Fruit fly (Drosophila melanogaster) whole organism, adult: ENCODE measurements around the gene CG9263.

Experiments
- CG11617 ChIP-seq: fragments of 200-800 bp; sonication (Bioruptor generic); optimal IDR thresholded peaks from 2 replicates; lab custom pipeline; 2017; ENCODE audit warnings: mild to moderate bottlenecking, missing biosample characterization, missing genetic modification reagents, missing genetic modification characterization
- CG12768 ChIP-seq: fragments of 200-800 bp; sonication (Bioruptor generic); optimal IDR thresholded peaks from 2 replicates; lab custom pipeline; 2017; ENCODE audit warnings: missing biosample characterization, missing genetic modification characterization, mild to moderate bottlenecking, moderate library complexity, missing genetic modification reagents
- CG14711 ChIP-seq: fragments of 200-800 bp; sonication (Bioruptor generic); optimal IDR thresholded peaks from 2 replicates; lab custom pipeline; 2018; ENCODE audit warnings: missing biosample characterization, mild to moderate bottlenecking, missing genetic modification characterization, moderate library complexity
- CG1620 ChIP-seq: fragments of 200-800 bp; sonication (Bioruptor generic); optimal IDR thresholded peaks from 2 replicates; lab custom pipeline; 2016; ENCODE audit warnings: missing biosample characterization, missing genetic modification characterization
- CG33017 ChIP-seq: fragments of 200-800 bp; sonication (Bioruptor generic); optimal IDR thresholded peaks from 2 replicates; lab custom pipeline; 2018; ENCODE audit warnings: missing biosample characterization, mild to moderate bottlenecking, missing genetic modification characterization, moderate library complexity
- CG5204 ChIP-seq: fragments of 200-800 bp; sonication (Bioruptor generic); optimal IDR thresholded peaks from 2 replicates; lab custom pipeline; 2016; ENCODE audit warnings: missing biosample characterization, missing genetic modification characterization
- CG7045 ChIP-seq: fragments of 200-800 bp; sonication (Bioruptor generic); optimal IDR thresholded peaks from 2 replicates; lab custom pipeline; 2017; ENCODE audit warnings: missing biosample characterization, mild to moderate bottlenecking, missing genetic modification characterization
- CG7101 ChIP-seq: fragments of 200-800 bp; sonication (Bioruptor generic); optimal IDR thresholded peaks from 2 replicates; lab custom pipeline; 2018; ENCODE audit warnings: missing biosample characterization, mild to moderate bottlenecking, missing genetic modification characterization, moderate library complexity
- Clk ChIP-seq: fragments of 200-800 bp; sonication (Bioruptor generic); optimal IDR thresholded peaks from 2 replicates; lab custom pipeline; 2017; ENCODE audit warnings: missing biosample characterization, missing genetic modification characterization
- Crg-1 ChIP-seq: fragments of 200-800 bp; sonication (Bioruptor generic); optimal IDR thresholded peaks from 2 replicates; lab custom pipeline; 2016; ENCODE audit warnings: missing biosample characterization, missing genetic modification characterization
- Hr96 ChIP-seq: fragments of 200-800 bp; sonication (Bioruptor generic); optimal IDR thresholded peaks from 2 replicates; lab custom pipeline; 2016; ENCODE audit warnings: missing biosample characterization, missing genetic modification characterization
- Mnt ChIP-seq: fragments of 200-800 bp; sonication (Bioruptor generic); optimal IDR thresholded peaks from 2 replicates; lab custom pipeline; 2016; ENCODE audit warnings: missing biosample characterization, mild to moderate bottlenecking, missing genetic modification characterization
- bab1 ChIP-seq: fragments of 200-800 bp; sonication (Bioruptor generic); optimal IDR thresholded peaks from 3 replicates; lab custom pipeline; 2019; ENCODE audit warnings: missing biosample characterization, mild to moderate bottlenecking, missing genetic modification characterization, moderate library complexity
- cic ChIP-seq: fragments of 200-800 bp; sonication (Bioruptor generic); optimal IDR thresholded peaks from 2 replicates; lab custom pipeline; 2017; ENCODE audit warnings: missing biosample characterization, mild to moderate bottlenecking, missing genetic modification characterization, moderate library complexity
- cnc ChIP-seq, 2 experiments: fragments of >200 bp; optimal IDR thresholded peaks; 2 replicates each; lab custom pipeline; 2017
- kay ChIP-seq: fragments of 200-800 bp; sonication (Bioruptor generic); peaks from one replicate; lab custom pipeline; 2016; ENCODE audit warnings: missing biosample characterization, missing genetic modification characterization, borderline replicate concordance
- ovo ChIP-seq: fragments of 200-800 bp; sonication (Bioruptor generic); optimal IDR thresholded peaks from 2 replicates; lab custom pipeline; 2016; ENCODE audit warnings: missing biosample characterization, missing genetic modification characterization
- pad ChIP-seq: fragments of 200-800 bp; sonication (Bioruptor generic); optimal IDR thresholded peaks from 3 replicates; lab custom pipeline; 2017; ENCODE audit warnings: missing biosample characterization, missing genetic modification characterization, mild to moderate bottlenecking, moderate library complexity, missing genetic modification reagents
- tj ChIP-seq: fragments of 200-800 bp; sonication (Bioruptor generic); optimal IDR thresholded peaks from 3 replicates; lab custom pipeline; 2017; ENCODE audit warnings: missing biosample characterization, mild to moderate bottlenecking, missing genetic modification characterization, moderate library complexity
- toe ChIP-seq: fragments of 200-800 bp; sonication (Bioruptor generic); optimal IDR thresholded peaks from 2 replicates; lab custom pipeline; 2016; ENCODE audit warnings: missing biosample characterization, missing genetic modification characterization

Gene CG9263

DNA sequence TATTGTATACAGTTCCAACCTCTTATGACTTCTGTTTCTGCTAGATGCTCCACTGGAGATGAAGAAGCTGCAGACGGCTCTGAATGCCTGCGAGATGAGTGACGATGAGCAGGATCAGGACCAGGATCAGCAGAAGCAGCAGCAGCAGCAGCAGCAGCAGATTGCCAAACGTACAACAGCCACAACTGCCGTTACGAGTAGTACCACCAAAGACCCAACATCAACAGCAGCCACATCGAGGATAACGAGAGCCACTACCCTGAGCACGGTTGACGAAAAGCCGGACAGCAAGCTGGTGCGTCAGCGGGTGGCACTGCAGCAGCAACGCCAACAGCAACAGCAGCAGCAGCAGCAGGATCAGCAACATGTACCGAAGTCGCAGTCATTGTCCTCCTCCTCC lies 44.5 kb downstream of the CG9263 start:
- no peak for TF ChIP-seq ovo (GFP tag; lab: Kevin White, UChicago)
- TF ChIP-seq CG5204 (GFP tag; lab: Kevin White, UChicago): no peak
- TF ChIP-seq CG14711 (tag; lab: Kevin White, UChicago): no peak
- TF ChIP-seq cic (GFP tag; lab: Kevin White, UChicago): no peak
- TF ChIP-seq kay (GFP tag; lab: Kevin White, UChicago): no peak
- no peak for TF ChIP-seq Crg-1
- TF ChIP-seq tj (GFP tag; lab: Kevin White, UChicago): no peak
- TF ChIP-seq CG33017 (tag; lab: Kevin White, UChicago): no peak
- TF ChIP-seq pad (GFP tag; lab: Kevin White, UChicago): no peak
- no peak for TF ChIP-seq Mnt (GFP tag; lab: Kevin White, UChicago)
- TF ChIP-seq CG11617 (GFP tag; lab: Kevin White, UChicago): no peak
- TF ChIP-seq CG7045: no peak
- no peak for TF ChIP-seq CG1620 (GFP tag; lab: Kevin White, UChicago)
- TF ChIP-seq cnc (optimal IDR thresholded peaks at IDR 0.05; lab: Kevin White, UChicago): no peak
- TF ChIP-seq toe (GFP tag; lab: Kevin White, UChicago): no peak
- no peak for TF ChIP-seq CG12768
- TF ChIP-seq bab1: no peak
- no peak for TF ChIP-seq Hr96 (GFP tag; lab: Kevin White, UChicago)
- TF ChIP-seq CG7101 (tag; lab: Kevin White, UChicago): no peak
- no peak for TF ChIP-seq Clk (GFP tag; lab: Kevin White, UChicago)
